Worm (Caenorhabditis elegans) whole organism, young adult: Measurements from ENCODE around the gene eri-9.
"Not testable (repeated sequence)": the region's sequence is repeated elsewhere in the genome, so short reads cannot be mapped to it uniquely, and the experiment has no call there.

ENCODE experiments used
- C17E4.6 ChIP-seq: fragments of 200-800 bp; sonication (Bioruptor generic); IDR thresholded peaks from 2 replicates; pipeline ENCODE4 v1.3.6; 2022; ENCODE audit warnings: missing genetic modification reagents, missing genetic modification characterization, missing compliant biosample characterization
- D2030.7 ChIP-seq: fragments of 200-800 bp; sonication (Bioruptor generic); IDR thresholded peaks from 2 replicates; pipeline ENCODE4 v1.3.6; 2022; ENCODE audit warnings: missing genetic modification reagents, missing genetic modification characterization, missing compliant biosample characterization
- F10E7.11 ChIP-seq: sonication (generic microtip); optimal IDR thresholded peaks from 2 replicates; lab custom pipeline; 2017; ENCODE audit warnings: mild to moderate bottlenecking, missing genetic modification characterization, moderate library complexity, missing compliant biosample characterization
- F23B12.7 ChIP-seq: sonication (generic microtip); optimal IDR thresholded peaks from 2 replicates; lab custom pipeline; 2017; ENCODE audit warnings: missing genetic modification characterization, mild to moderate bottlenecking, missing compliant biosample characterization, antibody characterized with exemption, moderate library complexity; ENCODE audit not compliant: insufficient read depth
- F33H1.4 ChIP-seq: fragments of 200-800 bp; sonication (Bioruptor generic); IDR thresholded peaks from 2 replicates; pipeline ENCODE4 v1.3.6; 2022; ENCODE audit warnings: missing genetic modification reagents, missing genetic modification characterization, missing compliant biosample characterization
- K11D2.4 ChIP-seq: fragments of 200-800 bp; sonication (Bioruptor generic); IDR thresholded peaks from 2 replicates; pipeline ENCODE4 v1.3.6; 2022; ENCODE audit warnings: missing genetic modification reagents, missing genetic modification characterization, missing compliant biosample characterization
- T26A5.8 ChIP-seq: sonication (generic microtip); optimal IDR thresholded peaks from 2 replicates; lab custom pipeline; 2016; ENCODE audit warnings: missing genetic modification characterization, missing compliant biosample characterization
- Y67H2A.10 ChIP-seq: fragments of 200-800 bp; sonication (Bioruptor generic); conservative IDR thresholded peaks from 2 replicates; pipeline ENCODE4 v1.3.6; 2022; ENCODE audit warnings: missing genetic modification reagents, missing genetic modification characterization, missing compliant biosample characterization
- Y79H2A.3 ChIP-seq: fragments of 200-800 bp; sonication (Bioruptor generic); conservative IDR thresholded peaks from 2 replicates; pipeline ENCODE4 v1.3.6; 2022; ENCODE audit warnings: missing genetic modification reagents, missing genetic modification characterization, missing compliant biosample characterization
- Y95B8A.8 ChIP-seq: fragments of 200-800 bp; sonication (Bioruptor generic); IDR thresholded peaks from 2 replicates; pipeline ENCODE4 v1.3.6; 2022; ENCODE audit warnings: missing genetic modification reagents, missing genetic modification characterization, missing compliant biosample characterization
- attf-3 ChIP-seq: fragments of 200-800 bp; sonication (Bioruptor generic); conservative IDR thresholded peaks from 2 replicates; pipeline ENCODE4 v1.3.6; 2022; ENCODE audit warnings: missing genetic modification reagents, missing genetic modification characterization, missing compliant biosample characterization
- attf-6 ChIP-seq: fragments of 200-800 bp; sonication (Bioruptor generic); IDR thresholded peaks from 2 replicates; pipeline ENCODE4 v1.3.6; 2022; ENCODE audit warnings: missing genetic modification reagents, missing genetic modification characterization, missing compliant biosample characterization
- cebp-1 ChIP-seq, 2 experiments: fragments of 200-800 bp in 1 of 2; sonication (Bioruptor generic) in 1 of 2; sonication (generic microtip) in 1 of 2; IDR thresholded peaks in 1 of 2; optimal IDR thresholded peaks in 1 of 2; 2 replicates each; pipeline versions ENCODE4 v1.3.6 to Lab custom; 2017 to 2022; ENCODE audit warnings: missing compliant biosample characterization in 2 of 2, missing genetic modification characterization in 2 of 2, mild to moderate bottlenecking in 1 of 2, missing genetic modification reagents in 1 of 2, moderate library complexity in 1 of 2
- cebp-2 ChIP-seq: fragments of 200-800 bp; sonication (Bioruptor generic); IDR thresholded peaks from 2 replicates; pipeline ENCODE4 v1.3.6; 2022; ENCODE audit warnings: missing genetic modification characterization, missing compliant biosample characterization
- ceh-91 ChIP-seq: fragments of 200-800 bp; sonication (Bioruptor generic); IDR thresholded peaks from 2 replicates; pipeline ENCODE4 v1.3.6; 2022; ENCODE audit warnings: missing genetic modification reagents, missing genetic modification characterization, missing compliant biosample characterization
- egrh-3 ChIP-seq: fragments of 200-800 bp; sonication (Bioruptor generic); IDR thresholded peaks from 2 replicates; pipeline ENCODE4 v1.3.6; 2022; ENCODE audit warnings: missing genetic modification reagents, missing genetic modification characterization, missing compliant biosample characterization
- ets-4 ChIP-seq: fragments of 200-800 bp; sonication (Bioruptor generic); optimal IDR thresholded peaks from 2 replicates; lab custom pipeline; 2018; ENCODE audit warnings: mild to moderate bottlenecking, missing genetic modification characterization, missing compliant biosample characterization
- hmg-1.2 ChIP-seq: fragments of 200-800 bp; sonication (Bioruptor generic); IDR thresholded peaks from 2 replicates; pipeline ENCODE4 v1.3.6; 2022; ENCODE audit warnings: missing genetic modification reagents, missing genetic modification characterization, missing compliant biosample characterization
- let-607 ChIP-seq, 2 experiments: fragments of 200-800 bp in 1 of 2; sonication (Bioruptor generic) in 1 of 2; sonication (generic microtip) in 1 of 2; optimal IDR thresholded peaks; 2 replicates each; lab custom pipeline; 2016 to 2018; ENCODE audit warnings: mild to moderate bottlenecking in 2 of 2, missing compliant biosample characterization in 2 of 2, missing genetic modification characterization in 2 of 2, moderate library complexity in 2 of 2, missing genotype in 1 of 2
- lin-35 ChIP-seq, 3 experiments: fragments of 150-350 bp in 2 of 3; sonication (generic microtip) in 1 of 3; optimal IDR thresholded peaks; 2 replicates each; lab custom pipeline; 2014 to 2018; ENCODE audit warnings: missing biosample characterization in 3 of 3, missing genetic modification characterization in 3 of 3, missing genetic modification reagents in 3 of 3
- lin-40 ChIP-seq: sonication (generic microtip); optimal IDR thresholded peaks from 2 replicates; lab custom pipeline; 2016; ENCODE audit warnings: missing genetic modification characterization, mild to moderate bottlenecking, missing compliant biosample characterization, missing genotype, missing genetic modification reagents
- lin-54 ChIP-seq: fragments of 200-800 bp; sonication (Bioruptor generic); optimal IDR thresholded peaks from 2 replicates; lab custom pipeline; 2018; ENCODE audit warnings: mild to moderate bottlenecking, missing genetic modification characterization, missing compliant biosample characterization
- lir-1 ChIP-seq: fragments of 200-800 bp; sonication (Bioruptor generic); conservative IDR thresholded peaks from 2 replicates; pipeline ENCODE4 v1.3.6; 2022; ENCODE audit warnings: missing genetic modification reagents, missing genetic modification characterization, missing compliant biosample characterization
- lsl-1 ChIP-seq: fragments of 200-800 bp; sonication (Bioruptor generic); optimal IDR thresholded peaks from 2 replicates; lab custom pipeline; 2018; ENCODE audit warnings: mild to moderate bottlenecking, missing genetic modification characterization, moderate library complexity, missing compliant biosample characterization
- madf-10 ChIP-seq: sonication (generic microtip); optimal IDR thresholded peaks from 2 replicates; lab custom pipeline; 2016; ENCODE audit warnings: mild to moderate bottlenecking, missing genetic modification characterization, missing compliant biosample characterization
- mcd-1 ChIP-seq: fragments of 200-800 bp; sonication (Bioruptor generic); IDR thresholded peaks from 2 replicates; pipeline ENCODE4 v1.3.6; 2022; ENCODE audit warnings: missing genetic modification reagents, missing genetic modification characterization, missing compliant biosample characterization
- nfya-2 ChIP-seq: fragments of 200-800 bp; sonication (Bioruptor generic); IDR thresholded peaks from 2 replicates; pipeline ENCODE4 v1.3.6; 2022; ENCODE audit warnings: missing genetic modification reagents, missing genetic modification characterization, missing compliant biosample characterization
- nfyb-1 ChIP-seq: fragments of 200-800 bp; sonication (Bioruptor generic); IDR thresholded peaks from 2 replicates; pipeline ENCODE4 v1.3.6; 2022; ENCODE audit warnings: missing genetic modification reagents, missing genetic modification characterization, missing compliant biosample characterization
- nhr-120 ChIP-seq: fragments of 200-800 bp; sonication (Bioruptor generic); IDR thresholded peaks from 2 replicates; pipeline ENCODE4 v1.3.6; 2022; ENCODE audit warnings: missing genetic modification characterization, missing compliant biosample characterization
- pbrm-1 ChIP-seq: fragments of 200-800 bp; sonication (Bioruptor generic); IDR thresholded peaks from 2 replicates; pipeline ENCODE4 v1.3.6; 2022; ENCODE audit warnings: missing genetic modification reagents, missing genetic modification characterization, missing compliant biosample characterization
- repo-1 ChIP-seq: sonication (generic microtip); optimal IDR thresholded peaks from 2 replicates; lab custom pipeline; 2017; ENCODE audit warnings: mild to moderate bottlenecking, missing genetic modification characterization, missing compliant biosample characterization
- rpc-1 ChIP-seq, 2 experiments: fragments of 150-350 bp in 1 of 2; sonication (generic microtip) in 1 of 2; optimal IDR thresholded peaks; 2 replicates each; lab custom pipeline; 2014 to 2018; ENCODE audit warnings: missing biosample characterization in 1 of 2, missing genetic modification characterization in 1 of 2, missing genetic modification reagents in 1 of 2, missing genotype in 1 of 2
- sea-2 ChIP-seq: fragments of 200-800 bp; sonication (Bioruptor generic); IDR thresholded peaks from 2 replicates; pipeline ENCODE4 v1.3.6; 2022; ENCODE audit warnings: missing genetic modification characterization, missing compliant biosample characterization
- snpc-4 ChIP-seq, 5 experiments: fragments of 150-350 bp in 1 of 5; sonication (generic microtip) in 4 of 5; optimal IDR thresholded peaks; 2 replicates each; lab custom pipeline; 2014 to 2018; ENCODE audit warnings: missing genetic modification characterization in 5 of 5, missing biosample characterization in 3 of 5, antibody characterized with exemption in 2 of 5, mild to moderate bottlenecking in 2 of 5, missing compliant biosample characterization in 2 of 5, missing genotype in 2 of 5, moderate library complexity in 2 of 5, missing genetic modification reagents in 1 of 5
- unc-130 ChIP-seq: sonication (generic microtip); optimal IDR thresholded peaks from 2 replicates; lab custom pipeline; 2016; ENCODE audit warnings: missing genetic modification reagents, missing genetic modification characterization, missing compliant biosample characterization
- zfh-2 ChIP-seq: fragments of 200-800 bp; sonication (Bioruptor generic); conservative IDR thresholded peaks from 2 replicates; pipeline ENCODE4 v1.3.6; 2022; ENCODE audit warnings: missing genetic modification reagents, missing genetic modification characterization, missing compliant biosample characterization
- ztf-22 ChIP-seq: fragments of 200-800 bp; sonication (Bioruptor generic); optimal IDR thresholded peaks from 2 replicates; lab custom pipeline; 2018; ENCODE audit warnings: mild to moderate bottlenecking, missing genetic modification characterization, moderate library complexity, missing compliant biosample characterization
- ztf-26 ChIP-seq: sonication (generic microtip); optimal IDR thresholded peaks from 2 replicates; lab custom pipeline; 2017; ENCODE audit warnings: missing genetic modification characterization, missing compliant biosample characterization
- ztf-6 ChIP-seq: fragments of 200-800 bp; sonication (Bioruptor generic); IDR thresholded peaks from 2 replicates; pipeline ENCODE4 v1.3.6; 2022; ENCODE audit warnings: missing genetic modification reagents, missing genetic modification characterization, missing compliant biosample characterization

The eri-9 gene

ce11 chrIII:4917960-4918712 is 14.1 kb upstream of the eri-9 start, which contains the start of gene rpb-8 (continued):
- TF ChIP-seq D2030.7 (0 out of 2 replicates have a peak, but pooled peaks have one; percentile 17), lin-54 (GFP tag; lab: Kevin White, UChicago) (peak; percentile 87), lin-35 (GFP tag; optimal IDR thresholded peaks at IDR 0.05; lab: Kevin White, UChicago) (peak in 1 of 3 experiments; percentile 72), let-607 (tag; optimal IDR thresholded peaks at IDR 0.05; lab: Kevin White, UChicago) (peak; percentile 85 to 96), F23B12.7 (peak; percentile 52), cebp-1 (GFP tag; IDR thresholded peaks at IDR 0.05; lab: Robert Waterston, UW) (no peak), cebp-1 (tag; optimal IDR thresholded peaks at IDR 0.05; lab: Kevin White, UChicago) (peak; percentile 80), hmg-1.2 (GFP tag; lab: Robert Waterston, UW) (peak; percentile 8; the same call in 1 of the 2 replicates), ztf-22 (GFP tag; lab: Kevin White, UChicago) (no peak), lsl-1 (GFP tag; lab: Kevin White, UChicago) (peak; percentile 13)

- TF ChIP-seq nfya-2 (GFP tag; lab: Robert Waterston, UW) (no peak), F10E7.11 (tag; lab: Kevin White, UChicago) (no peak), repo-1 (tag; lab: Kevin White, UChicago) (no peak)
Measured at ce11 chrIII:4918906-4919305, 13.3 kb upstream of the eri-9 start.

- no peak for TF ChIP-seq attf-6
- no peak for TF ChIP-seq F33H1.4 (GFP tag; lab: Robert Waterston, UW)
- no peak for TF ChIP-seq Y79H2A.3
- no peak for TF ChIP-seq nfyb-1 (GFP tag; lab: Robert Waterston, UW)
- TF ChIP-seq unc-130 = no peak
- TF ChIP-seq ets-4 (GFP tag; lab: Kevin White, UChicago) = no peak
- TF ChIP-seq sea-2 (GFP tag; lab: Robert Waterston, UW) = no peak
- TF ChIP-seq ztf-6 (GFP tag; lab: Robert Waterston, UW) = no peak
- TF ChIP-seq attf-3 (GFP tag; lab: Robert Waterston, UW) = no peak
- no peak for TF ChIP-seq T26A5.8 (tag; lab: Kevin White, UChicago)
- TF ChIP-seq nhr-120 (GFP tag; lab: Robert Waterston, UW) = no peak
- no peak for TF ChIP-seq lir-1 (GFP tag; lab: Robert Waterston, UW)
- TF ChIP-seq madf-10 = no peak
- TF ChIP-seq nfya-2 (GFP tag; lab: Robert Waterston, UW) = no peak
Measured at ce11 chrIII:4920221-4920620, 12.0 kb upstream of the eri-9 start, which contains the start of gene ula-1. Gene ula-1 (minus strand): TSS chrIII:4920321.

DNA sequence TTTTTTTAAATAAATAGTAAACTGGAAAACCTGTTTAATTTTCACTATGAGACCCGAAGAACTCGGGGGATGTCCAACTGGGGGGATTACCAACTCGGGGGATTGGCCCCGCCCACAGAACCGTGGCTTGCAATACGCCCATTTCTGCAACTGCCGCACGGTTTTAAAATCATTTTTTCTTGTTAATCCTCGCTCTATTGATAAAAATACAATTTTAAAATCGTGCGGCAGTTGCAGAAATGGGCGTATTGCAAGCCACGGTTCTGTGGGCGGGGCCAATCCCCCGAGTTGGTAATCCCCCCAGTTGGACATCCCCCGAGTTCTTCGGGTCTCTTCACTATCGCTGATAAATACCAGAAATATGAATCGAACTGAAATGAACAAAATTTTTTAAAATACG is 10.2 kb upstream of the eri-9 start, which contains the start of gene mmab-1:
mmab-1 (minus strand) TSS at position 95 of the 400 bp plus-strand sequence.
- 0 out of 2 replicates have a peak, but pooled peaks have one; percentile 10 for TF ChIP-seq cebp-2
- peak; percentile 89 for TF ChIP-seq mcd-1 (GFP tag; lab: Robert Waterston, UW)
- TF ChIP-seq pbrm-1 (GFP tag; lab: Robert Waterston, UW) = peak; percentile 55; the same call in 1 of the 2 replicates
- peak; percentile 21; the same call in 1 of the 2 replicates for TF ChIP-seq C17E4.6 (GFP tag; lab: Robert Waterston, UW)
- 0 out of 2 replicates have a peak, but pooled peaks have one; percentile 34 for TF ChIP-seq zfh-2 (GFP tag; lab: Robert Waterston, UW)
- TF ChIP-seq ceh-91 (GFP tag; lab: Robert Waterston, UW) = 0 out of 2 replicates have a peak, but pooled peaks have one; percentile 11
- TF ChIP-seq snpc-4 (GFP tag; optimal IDR thresholded peaks at IDR 0.05; lab: Kevin White, UChicago); rpc-1 (tag; optimal IDR thresholded peaks at IDR 0.05; lab: Kevin White, UChicago): not testable (repeated sequence)
- peak in 2 of 4 experiments; percentile 5 to 25 for TF ChIP-seq snpc-4 (tag; optimal IDR thresholded peaks at IDR 0.05; lab: Kevin White, UChicago)
- TF ChIP-seq F33H1.4 (GFP tag; lab: Robert Waterston, UW) = peak; percentile 44
- peak; percentile 27 for TF ChIP-seq lin-40 (tag; lab: Kevin White, UChicago)
- TF ChIP-seq K11D2.4 (GFP tag; lab: Robert Waterston, UW) = peak; percentile 73
- TF ChIP-seq lin-54 (GFP tag; lab: Kevin White, UChicago) = peak; percentile 11
- TF ChIP-seq hmg-1.2 (GFP tag; lab: Robert Waterston, UW) = peak; percentile 13; the same call in 1 of the 2 replicates
- peak; percentile 42; the same call in 1 of the 2 replicates for TF ChIP-seq Y67H2A.10
- TF ChIP-seq ztf-26 (tag; lab: Kevin White, UChicago) = peak; percentile 8
- TF ChIP-seq Y95B8A.8 = 0 out of 2 replicates have a peak, but pooled peaks have one; percentile 12
- TF ChIP-seq attf-3 (GFP tag; lab: Robert Waterston, UW) = peak; percentile 18; the same call in 1 of the 2 replicates
- TF ChIP-seq rpc-1 (optimal IDR thresholded peaks at IDR 0.05; lab: Kevin White, UChicago) = peak; percentile 15
- 0 out of 2 replicates have a peak, but pooled peaks have one; percentile 76 for TF ChIP-seq nhr-120 (GFP tag; lab: Robert Waterston, UW)
- TF ChIP-seq egrh-3 (GFP tag; lab: Robert Waterston, UW) = peak; percentile 34
